Fruit fly (Drosophila melanogaster) whole organism, pupa: Measurements from ENCODE around the gene CG18178.

Source experiments
- CG10348 ChIP-seq: fragments of 200-800 bp; sonication (Bioruptor generic); IDR thresholded peaks from 2 replicates; pipeline ENCODE4 v1.3.6; 2022; ENCODE audit warnings: missing biosample characterization, missing genetic modification characterization
- CG8159 ChIP-seq: fragments of 200-800 bp; sonication (Bioruptor generic); optimal IDR thresholded peaks from 3 replicates; lab custom pipeline; 2018; ENCODE audit warnings: missing biosample characterization, mild to moderate bottlenecking, missing genetic modification characterization, moderate library complexity
- CG8301 ChIP-seq: fragments of 200-800 bp; sonication (Bioruptor generic); optimal IDR thresholded peaks from 2 replicates; lab custom pipeline; 2018; ENCODE audit warnings: missing biosample characterization, mild to moderate bottlenecking, missing genetic modification characterization
- EcR ChIP-seq: fragments of 200-800 bp; sonication (Bioruptor generic); optimal IDR thresholded peaks from 3 replicates; lab custom pipeline; 2019; ENCODE audit warnings: missing biosample characterization, missing genetic modification characterization, mild to moderate bottlenecking, moderate library complexity, missing genetic modification reagents
- gl ChIP-seq: fragments of 200-800 bp; sonication (Bioruptor generic); optimal IDR thresholded peaks from 2 replicates; lab custom pipeline; 2018; ENCODE audit warnings: missing biosample characterization, mild to moderate bottlenecking, missing genetic modification characterization

DNA sequence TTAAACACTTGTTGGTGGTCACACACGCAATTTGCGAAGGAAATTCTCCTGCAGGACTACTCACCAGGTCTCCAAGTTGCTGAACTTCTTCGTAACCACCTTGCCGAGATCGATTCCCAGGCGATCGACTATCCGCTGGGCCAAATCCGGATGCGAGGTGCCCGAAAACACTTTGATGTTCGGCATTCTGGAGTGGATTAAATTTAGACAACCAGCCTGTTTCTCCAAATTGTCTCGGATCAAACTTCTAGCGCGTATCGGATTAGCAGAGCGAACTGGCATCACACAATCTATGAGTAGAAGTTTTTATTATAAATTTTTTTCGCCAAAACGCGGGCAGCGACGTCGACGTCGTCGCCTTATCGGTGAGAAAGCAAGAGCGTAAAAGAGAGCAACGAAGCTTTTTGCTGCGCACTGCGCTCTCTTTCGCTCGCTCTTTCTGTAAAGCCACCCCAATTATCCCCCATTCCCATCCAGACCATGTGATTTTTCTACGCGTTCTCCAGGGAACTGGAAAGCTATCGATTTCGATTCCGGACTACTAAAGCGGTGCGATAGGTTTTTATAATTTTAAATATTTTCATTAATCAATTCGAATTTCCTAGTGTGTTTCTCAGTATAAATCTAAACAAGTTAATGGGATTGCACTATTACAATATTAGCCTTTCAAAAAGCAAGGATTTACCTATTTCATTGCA, 24.6 kb downstream of the CG18178 start:
- TF ChIP-seq CG8159 = no peak
- TF ChIP-seq CG10348 (GFP tag; lab: Robert Waterston, UW) = no peak
- no peak for TF ChIP-seq CG8301 (tag; lab: Kevin White, UChicago)
- no peak for TF ChIP-seq EcR (GFP tag; lab: Kevin White, UChicago)
- no peak for TF ChIP-seq gl (tag; lab: Kevin White, UChicago)
